Worm (Caenorhabditis elegans) whole organism, L1 larva: Measurements from ENCODE around the gene M05D6.2.

Experiments
- C16A3.4 ChIP-seq: fragments of 150-350 bp; optimal IDR thresholded peaks from 2 replicates; lab custom pipeline; 2014; ENCODE audit warnings: missing biosample characterization, missing genetic modification characterization
- aha-1 ChIP-seq: fragments of 150-350 bp; optimal IDR thresholded peaks from 2 replicates; lab custom pipeline; 2014; ENCODE audit warnings: missing biosample characterization, missing genetic modification characterization
- blmp-1 ChIP-seq: fragments of 150-350 bp; optimal IDR thresholded peaks from 2 replicates; lab custom pipeline; 2014; ENCODE audit warnings: missing biosample characterization, missing genetic modification characterization
- ceh-63 ChIP-seq: fragments of 200-800 bp; sonication (Bioruptor generic); optimal IDR thresholded peaks from 2 replicates; lab custom pipeline; 2018; ENCODE audit warnings: mild to moderate bottlenecking, missing genetic modification characterization, missing compliant biosample characterization
- ceh-82 ChIP-seq, 3 experiments: fragments of 150-350 bp in 1 of 3; sonication (generic microtip) in 2 of 3; optimal IDR thresholded peaks; 2 replicates each; lab custom pipeline; 2014 to 2017; ENCODE audit warnings: missing biosample characterization in 3 of 3, missing genetic modification characterization in 3 of 3
- ces-1 ChIP-seq: fragments of 150-350 bp; optimal IDR thresholded peaks from 2 replicates; lab custom pipeline; 2014; ENCODE audit warnings: missing biosample characterization, missing genetic modification reagents, missing genetic modification characterization
- dpl-1 ChIP-seq, 3 experiments: fragments of 150-350 bp in 2 of 3; sonication (generic microtip) in 1 of 3; optimal IDR thresholded peaks; 2 replicates each; lab custom pipeline; 2014 to 2017; ENCODE audit warnings: missing biosample characterization in 3 of 3, missing genetic modification characterization in 3 of 3, missing genetic modification reagents in 3 of 3
- efl-1 ChIP-seq, 4 experiments: fragments of 150-350 bp; optimal IDR thresholded peaks in 3 of 4; peaks in 1 of 4; 1 replicate in 1 of 4; 2 replicates in 3 of 4; lab custom pipeline; 2014; ENCODE audit warnings: missing biosample characterization in 2 of 4, missing genetic modification characterization in 2 of 4, missing genetic modification reagents in 2 of 4
- egl-13 ChIP-seq: sonication (generic microtip); optimal IDR thresholded peaks from 2 replicates; lab custom pipeline; 2016; ENCODE audit warnings: missing genotype, missing genetic modification reagents, missing genetic modification characterization, missing compliant biosample characterization
- elt-2 ChIP-seq: sonication (generic microtip); optimal IDR thresholded peaks from 2 replicates; lab custom pipeline; 2016; ENCODE audit warnings: missing genetic modification characterization, mild to moderate bottlenecking, inconsistent platforms, missing compliant biosample characterization, missing genetic modification reagents
- fkh-8 ChIP-seq: sonication (generic microtip); optimal IDR thresholded peaks from 2 replicates; lab custom pipeline; 2016; ENCODE audit warnings: mild to moderate bottlenecking, missing genetic modification characterization, missing compliant biosample characterization
- jun-1 ChIP-seq: fragments of 150-350 bp; optimal IDR thresholded peaks from 2 replicates; lab custom pipeline; 2014; ENCODE audit warnings: missing biosample characterization, missing genetic modification reagents, missing genetic modification characterization
- lin-14 ChIP-seq: fragments of 200-800 bp; sonication (Bioruptor generic); optimal IDR thresholded peaks from 2 replicates; lab custom pipeline; 2018; ENCODE audit warnings: mild to moderate bottlenecking, missing genetic modification characterization, moderate library complexity, missing compliant biosample characterization
- lin-35 ChIP-seq, 2 experiments: fragments of 150-350 bp; optimal IDR thresholded peaks; 2 replicates each; lab custom pipeline; 2014; ENCODE audit warnings: missing biosample characterization in 2 of 2, missing genetic modification characterization in 2 of 2, missing genetic modification reagents in 2 of 2
- lin-39 ChIP-seq: fragments of 150-350 bp; optimal IDR thresholded peaks from 2 replicates; lab custom pipeline; 2014; ENCODE audit warnings: missing biosample characterization, missing genetic modification reagents, missing genetic modification characterization
- lir-3 ChIP-seq: sonication (generic microtip); optimal IDR thresholded peaks from 2 replicates; lab custom pipeline; 2016; ENCODE audit warnings: mild to moderate bottlenecking, missing genetic modification characterization, moderate library complexity, missing compliant biosample characterization; ENCODE audit not compliant: poor library complexity
- lsy-2 ChIP-seq, 2 experiments: fragments of 150-350 bp; optimal IDR thresholded peaks; 2 replicates each; lab custom pipeline; 2014; ENCODE audit warnings: missing biosample characterization in 2 of 2, missing genetic modification characterization in 2 of 2
- mef-2 ChIP-seq: fragments of 150-350 bp; optimal IDR thresholded peaks from 2 replicates; lab custom pipeline; 2014; ENCODE audit warnings: missing biosample characterization, missing genetic modification characterization
- mep-1 ChIP-seq: fragments of 150-350 bp; optimal IDR thresholded peaks from 2 replicates; lab custom pipeline; 2014; ENCODE audit warnings: missing biosample characterization, missing genetic modification characterization
- nhr-11 ChIP-seq: fragments of 150-350 bp; optimal IDR thresholded peaks from 2 replicates; lab custom pipeline; 2014; ENCODE audit warnings: missing biosample characterization, missing genetic modification characterization
- nhr-19 ChIP-seq: fragments of 200-800 bp; sonication (Bioruptor generic); conservative IDR thresholded peaks from 2 replicates; pipeline ENCODE4 v1.3.6; 2022; ENCODE audit warnings: missing genetic modification characterization, missing compliant biosample characterization
- nhr-20 ChIP-seq: sonication (generic microtip); optimal IDR thresholded peaks from 2 replicates; lab custom pipeline; 2016; ENCODE audit warnings: mild to moderate bottlenecking, missing genetic modification characterization, missing compliant biosample characterization
- nhr-237 ChIP-seq: fragments of 150-350 bp; optimal IDR thresholded peaks from 2 replicates; lab custom pipeline; 2014; ENCODE audit warnings: missing biosample characterization, missing genetic modification characterization
- nhr-28 ChIP-seq: fragments of 150-350 bp; optimal IDR thresholded peaks from 2 replicates; lab custom pipeline; 2014; ENCODE audit warnings: missing biosample characterization, missing genetic modification characterization
- nhr-47 ChIP-seq: sonication (generic microtip); optimal IDR thresholded peaks from 2 replicates; lab custom pipeline; 2016; ENCODE audit warnings: mild to moderate bottlenecking, missing genetic modification characterization, moderate library complexity, missing compliant biosample characterization
- nhr-71 ChIP-seq: sonication (generic microtip); optimal IDR thresholded peaks from 2 replicates; lab custom pipeline; 2016; ENCODE audit warnings: mild to moderate bottlenecking, missing genetic modification characterization, moderate library complexity, missing compliant biosample characterization
- nhr-76 ChIP-seq: sonication (generic microtip); optimal IDR thresholded peaks from 2 replicates; lab custom pipeline; 2017; ENCODE audit warnings: missing biosample characterization, missing genetic modification characterization
- nhr-77 ChIP-seq: fragments of 150-350 bp; optimal IDR thresholded peaks from 2 replicates; lab custom pipeline; 2014; ENCODE audit warnings: missing biosample characterization, missing genetic modification characterization
- nhr-85 ChIP-seq: sonication (generic microtip); peaks from one replicate; lab custom pipeline; 2016; ENCODE audit warnings: missing genetic modification characterization, inconsistent platforms, missing compliant biosample characterization
- nhr-90 ChIP-seq: sonication (generic microtip); optimal IDR thresholded peaks from 2 replicates; lab custom pipeline; 2016; ENCODE audit warnings: mild to moderate bottlenecking, missing genetic modification characterization, missing compliant biosample characterization; ENCODE audit not compliant: poor library complexity
- rnt-1 ChIP-seq: sonication (generic microtip); optimal IDR thresholded peaks from 2 replicates; lab custom pipeline; 2016; ENCODE audit warnings: mild to moderate bottlenecking, missing genetic modification characterization, moderate library complexity, missing compliant biosample characterization
- skn-1 ChIP-seq: fragments of 150-350 bp; optimal IDR thresholded peaks from 2 replicates; lab custom pipeline; 2014; ENCODE audit warnings: missing biosample characterization, missing genetic modification characterization
- snu-23 ChIP-seq: sonication (generic microtip); optimal IDR thresholded peaks from 2 replicates; lab custom pipeline; 2016; ENCODE audit warnings: missing genetic modification characterization, missing compliant biosample characterization
- swsn-7 ChIP-seq: sonication (generic microtip); optimal IDR thresholded peaks from 2 replicates; lab custom pipeline; 2016; ENCODE audit warnings: missing genetic modification characterization, missing compliant biosample characterization
- unc-86 ChIP-seq: sonication (generic microtip); optimal IDR thresholded peaks from 2 replicates; lab custom pipeline; 2016; ENCODE audit warnings: missing genetic modification characterization, missing compliant biosample characterization
- unc-98 ChIP-seq: fragments of 200-800 bp; sonication (Bioruptor generic); IDR thresholded peaks from 2 replicates; pipeline ENCODE4 v1.3.6; 2022; ENCODE audit warnings: missing genetic modification characterization, missing compliant biosample characterization
- xbp-1 ChIP-seq: sonication (generic microtip); optimal IDR thresholded peaks from 2 replicates; lab custom pipeline; 2016; ENCODE audit warnings: missing genetic modification characterization, missing compliant biosample characterization
- ztf-11 ChIP-seq, 2 experiments: sonication (generic microtip); optimal IDR thresholded peaks; 2 replicates each; lab custom pipeline; 2016 to 2017; ENCODE audit warnings: missing genetic modification characterization in 2 of 2, missing biosample characterization in 1 of 2, missing compliant biosample characterization in 1 of 2
- ztf-4 ChIP-seq: fragments of 150-350 bp; optimal IDR thresholded peaks from 2 replicates; lab custom pipeline; 2014; ENCODE audit warnings: missing biosample characterization, missing genetic modification characterization

The M05D6.2 gene

ce11 chrII:8481731-8482253, 13.9 kb downstream of the M05D6.2 start, which contains the start of gene M05D6.5:
M05D6.5 (minus strand) TSS chrII:8482203.
- TF ChIP-seq ztf-11 (tag; optimal IDR thresholded peaks at IDR 0.05; lab: Kevin White, UChicago), result no peak
- peak; percentile 52 for TF ChIP-seq ztf-4 (tag; lab: Kevin White, UChicago)

- TF ChIP-seq nhr-237 (peak; percentile 40), nhr-85 (tag; lab: Kevin White, UChicago) (peak; percentile 66), mef-2 (tag; lab: Kevin White, UChicago) (no peak), ztf-11 (tag; optimal IDR thresholded peaks at IDR 0.05; lab: Kevin White, UChicago) (no peak), egl-13 (tag; lab: Kevin White, UChicago) (peak; percentile 34), unc-86 (peak; percentile 6), unc-98 (GFP tag; lab: Robert Waterston, UW) (no peak), nhr-71 (tag; lab: Kevin White, UChicago) (peak; percentile 48), nhr-47 (tag; lab: Kevin White, UChicago) (peak; percentile 2), lsy-2 (tag; optimal IDR thresholded peaks at IDR 0.05; lab: Kevin White, UChicago) (peak; percentile 56 to 93), efl-1 (optimal IDR thresholded peaks at IDR 0.05; lab: Kevin White, UChicago) (peak; percentile 33 to 51), efl-1 (GFP tag; optimal IDR thresholded peaks at IDR 0.05 in 1 of 2; lab: Kevin White, UChicago) (peak; percentile 68 to 93), nhr-19 (GFP tag; lab: Robert Waterston, UW) (peak; percentile 33), xbp-1 (tag; lab: Kevin White, UChicago) (no peak), lin-14 (GFP tag; lab: Kevin White, UChicago) (peak; percentile 69), dpl-1 (GFP tag; optimal IDR thresholded peaks at IDR 0.05; lab: Kevin White, UChicago) (peak; percentile 45 to 75 (median 56)), nhr-77 (no peak), ceh-82 (tag; optimal IDR thresholded peaks at IDR 0.05; lab: Kevin White, UChicago) (peak in 1 of 3 experiments; percentile 34), nhr-90 (tag; lab: Kevin White, UChicago) (no peak), lin-35 (GFP tag; optimal IDR thresholded peaks at IDR 0.05; lab: Kevin White, UChicago) (peak; percentile 28 to 74), rnt-1 (peak; percentile 41), swsn-7 (tag; lab: Kevin White, UChicago) (peak; percentile 13)
Observed at ce11 chrII:8483124-8483792, 15.3 kb downstream of the M05D6.2 start.

- peak; percentile 79 for TF ChIP-seq lin-14 (GFP tag; lab: Kevin White, UChicago)
- no peak for TF ChIP-seq nhr-11
- TF ChIP-seq dpl-1 (GFP tag; optimal IDR thresholded peaks at IDR 0.05; lab: Kevin White, UChicago), result no peak
- TF ChIP-seq nhr-20 (tag; lab: Kevin White, UChicago), result peak; percentile 50
- no peak for TF ChIP-seq ztf-11 (tag; optimal IDR thresholded peaks at IDR 0.05; lab: Kevin White, UChicago)
- TF ChIP-seq nhr-71 (tag; lab: Kevin White, UChicago), result peak; percentile 27
- TF ChIP-seq nhr-76 (tag; lab: Kevin White, UChicago), result no peak
- peak; percentile 53 for TF ChIP-seq snu-23
- peak; percentile 97 for TF ChIP-seq skn-1 (tag; lab: Kevin White, UChicago)
- TF ChIP-seq ces-1 (GFP tag; lab: Kevin White, UChicago), result no peak
- peak; percentile 54 for TF ChIP-seq fkh-8
- peak; percentile 79 for TF ChIP-seq aha-1
- TF ChIP-seq nhr-19 (GFP tag; lab: Robert Waterston, UW), result peak; percentile 49
- no peak for TF ChIP-seq nhr-28 (tag; lab: Kevin White, UChicago)
- TF ChIP-seq efl-1 (optimal IDR thresholded peaks at IDR 0.05; lab: Kevin White, UChicago), result no peak
- peak in 1 of 2 experiments; percentile 46 for TF ChIP-seq efl-1 (GFP tag; optimal IDR thresholded peaks at IDR 0.05 in 1 of 2; lab: Kevin White, UChicago)
- TF ChIP-seq blmp-1 (tag; lab: Kevin White, UChicago), result peak; percentile 20
Observed at ce11 chrII:8483793-8484186, 15.9 kb downstream of the M05D6.2 start, which contains the start of gene taap-1. taap-1 (minus strand) TSS chrII:8483871.

- TF ChIP-seq jun-1, result peak; percentile 53
- TF ChIP-seq nhr-90 (tag; lab: Kevin White, UChicago), result peak; percentile 19
- no peak for TF ChIP-seq mep-1
- TF ChIP-seq lir-3, result no peak
- peak in 1 of 2 experiments; percentile 46 for TF ChIP-seq lin-35 (GFP tag; optimal IDR thresholded peaks at IDR 0.05; lab: Kevin White, UChicago)
- TF ChIP-seq blmp-1 (tag; lab: Kevin White, UChicago), result peak; percentile 31
- no peak for TF ChIP-seq lin-39
- peak; percentile 67 for TF ChIP-seq nhr-20 (tag; lab: Kevin White, UChicago)
- no peak for TF ChIP-seq mef-2 (tag; lab: Kevin White, UChicago)
- peak; percentile 16 for TF ChIP-seq ztf-4 (tag; lab: Kevin White, UChicago)
- TF ChIP-seq dpl-1 (GFP tag; optimal IDR thresholded peaks at IDR 0.05; lab: Kevin White, UChicago), result peak in 1 of 3 experiments; percentile 3
- peak; percentile 19 for TF ChIP-seq C16A3.4
- TF ChIP-seq nhr-85 (tag; lab: Kevin White, UChicago), result peak; percentile 50
- TF ChIP-seq lin-14 (GFP tag; lab: Kevin White, UChicago), result peak; percentile 40
- peak; percentile 38 for TF ChIP-seq nhr-71 (tag; lab: Kevin White, UChicago)
- peak; percentile 59 for TF ChIP-seq snu-23
- TF ChIP-seq elt-2 (tag; lab: Kevin White, UChicago), result peak; percentile 90
- no peak for TF ChIP-seq ceh-63 (GFP tag; lab: Kevin White, UChicago)
- TF ChIP-seq lsy-2 (tag; optimal IDR thresholded peaks at IDR 0.05; lab: Kevin White, UChicago), result peak in 1 of 2 experiments; percentile 31
Observed at ce11 chrII:8484546-8484945, 16.6 kb downstream of the M05D6.2 start.
